Fruit fly (Drosophila melanogaster): Measurements from ENCODE around the gene CG43965.

Gene CG43965

DNA sequence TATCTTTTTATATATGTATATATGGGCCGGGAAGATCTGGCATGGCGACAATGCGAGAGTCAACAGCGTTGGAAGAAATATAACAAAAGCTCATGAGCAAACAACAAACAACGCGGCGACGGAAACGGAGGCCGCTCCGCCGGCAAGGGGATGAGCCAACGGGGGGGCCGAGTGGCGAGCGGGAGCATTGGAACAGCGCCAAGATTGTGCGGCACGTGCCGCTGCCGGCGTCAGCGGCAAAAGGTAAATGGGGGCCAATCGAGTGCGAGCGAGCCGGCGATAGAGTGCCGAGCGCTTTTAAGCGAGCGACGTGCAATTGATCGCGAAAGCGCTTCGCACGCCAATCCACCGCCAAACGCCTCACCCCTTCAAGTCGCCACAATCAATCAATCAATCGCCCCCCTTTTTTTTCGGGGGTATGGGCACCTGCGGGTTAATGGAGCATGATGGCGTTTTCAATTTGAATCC lies 29.1 kb downstream of the CG43965 start (continued):
- peak; percentile 69 for TF ChIP-seq bcd (GFP tag; optimal IDR thresholded peaks at IDR 0.05)
- no peak for TF ChIP-seq TFAM (GFP tag; optimal IDR thresholded peaks at IDR 0.05)
- TF ChIP-seq Side (GFP tag; optimal IDR thresholded peaks at IDR 0.05) = peak; percentile 40
- TF ChIP-seq Dll (GFP tag; IDR thresholded peaks at IDR 0.05; ENCODE audit: partially characterized antibody) = 0 out of 4 replicates have a peak, but pooled peaks have one; percentile 13
- TF ChIP-seq Meics (GFP tag; optimal IDR thresholded peaks at IDR 0.05) = peak; percentile 69

dm6 chr3L:8695959-8696358 lies 29.6 kb downstream of the CG43965 start:
- peak in 1 of 2 experiments; percentile 87 for TF ChIP-seq Pdp1 (GFP tag; optimal IDR thresholded peaks at IDR 0.05)
- no peak for TF ChIP-seq Hr3 (GFP tag; optimal IDR thresholded peaks at IDR 0.05)

DNA sequence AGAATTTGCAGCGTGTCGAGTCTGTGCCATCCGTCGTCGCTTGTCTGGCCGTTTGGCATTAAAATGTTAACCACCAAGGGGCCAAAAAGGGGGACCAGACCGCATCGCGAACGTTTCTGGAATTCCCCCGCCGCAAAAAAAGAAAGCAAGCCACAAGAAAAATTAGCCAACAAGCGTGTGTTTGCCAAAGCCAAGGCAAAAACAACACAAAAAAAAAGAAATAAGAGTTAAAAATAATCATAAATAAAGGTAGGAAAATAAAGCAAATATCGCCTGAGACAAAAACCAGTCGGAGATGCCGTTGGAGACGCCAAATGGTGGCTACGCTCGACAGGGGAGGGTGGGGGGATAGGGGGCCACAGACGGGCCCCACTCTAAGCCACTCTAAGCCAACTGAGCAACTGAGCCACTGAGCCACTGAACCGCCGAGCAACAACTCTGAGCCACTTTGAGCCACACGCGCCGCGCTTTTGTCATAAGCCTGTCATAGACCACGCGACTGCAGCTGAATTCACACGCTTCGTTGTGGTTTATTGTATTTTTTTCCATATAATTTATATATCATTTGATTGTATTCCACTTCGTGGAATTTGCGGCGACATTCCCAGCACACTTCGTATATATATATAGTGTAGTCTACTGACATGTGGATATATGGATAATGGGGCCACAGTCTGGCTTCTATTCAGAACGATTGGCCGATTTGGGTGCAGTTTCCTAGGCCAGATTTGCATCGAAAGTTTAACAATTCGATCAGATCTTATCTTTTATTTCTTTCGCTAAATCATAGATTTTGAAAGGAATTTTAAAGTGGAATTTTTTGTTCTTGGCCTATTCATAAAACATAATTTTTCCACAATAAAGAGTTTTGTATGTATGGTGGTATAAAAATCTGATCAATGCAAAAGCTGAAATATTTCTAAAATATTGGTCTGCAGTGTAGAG lies 31.7 kb downstream of the CG43965 start:
- TF ChIP-seq Hand (GFP tag; optimal IDR thresholded peaks at IDR 0.05) = no peak
- no peak for TF ChIP-seq CG4617 (GFP tag; optimal IDR thresholded peaks at IDR 0.05; ENCODE audit: borderline replicate concordance)
- TF ChIP-seq E2f1 (GFP tag; IDR thresholded peaks at IDR 0.05) = no peak
- TF ChIP-seq Mrtf (GFP tag; IDR thresholded peaks at IDR 0.05) = no peak
- no peak for TF ChIP-seq Ada2b (GFP tag; IDR thresholded peaks at IDR 0.05)
- no peak for TF ChIP-seq CG12071 (GFP tag; optimal IDR thresholded peaks at IDR 0.05)
- no peak for TF ChIP-seq D (optimal IDR thresholded peaks at IDR 0.05)
- TF ChIP-seq D (GFP tag; optimal IDR thresholded peaks at IDR 0.05) = no peak
- TF ChIP-seq NFAT (GFP tag; IDR thresholded peaks at IDR 0.05) = 0 out of 2 replicates have a peak, but pooled peaks have one; percentile 37
- TF ChIP-seq da (GFP tag; optimal IDR thresholded peaks at IDR 0.05) = no peak
- no peak for TF ChIP-seq emc (GFP tag; optimal IDR thresholded peaks at IDR 0.05)
- TF ChIP-seq zen (tag; optimal IDR thresholded peaks at IDR 0.05) = no peak
- no peak for TF ChIP-seq Dll (GFP tag; IDR thresholded peaks at IDR 0.05; ENCODE audit: partially characterized antibody)
- no peak for TF ChIP-seq Pdp1 (GFP tag; optimal IDR thresholded peaks at IDR 0.05)
- TF ChIP-seq danr (GFP tag; IDR thresholded peaks at IDR 0.05) = no peak
- no peak for TF ChIP-seq CG7987 (GFP tag; optimal IDR thresholded peaks at IDR 0.05)
- TF ChIP-seq tio (GFP tag; optimal IDR thresholded peaks at IDR 0.05) = no peak
- no peak for TF ChIP-seq CG3726 (GFP tag; IDR thresholded peaks at IDR 0.05)
- no peak for TF ChIP-seq PHDP (tag; optimal IDR thresholded peaks at IDR 0.05)
- TF ChIP-seq Mad (GFP tag; optimal IDR thresholded peaks at IDR 0.05) = no peak
- no peak for TF ChIP-seq zf30C (GFP tag; optimal IDR thresholded peaks at IDR 0.05)
- TF ChIP-seq B-H2 (GFP tag; optimal IDR thresholded peaks at IDR 0.05) = no peak
- no peak for TF ChIP-seq CG34422 (GFP tag; IDR thresholded peaks at IDR 0.05)
- no peak for TF ChIP-seq Sry-β (GFP tag; optimal IDR thresholded peaks at IDR 0.05)
- no peak for TF ChIP-seq Chrac-16 (GFP tag; optimal IDR thresholded peaks at IDR 0.05)
- TF ChIP-seq onecut (GFP tag; IDR thresholded peaks at IDR 0.05) = no peak
- no peak for TF ChIP-seq Mes4 (GFP tag; optimal IDR thresholded peaks at IDR 0.05)
- no peak for TF ChIP-seq run (tag; optimal IDR thresholded peaks at IDR 0.05)
- TF ChIP-seq jigr1 (GFP tag; IDR thresholded peaks at IDR 0.05) = no peak
- TF ChIP-seq bbx (GFP tag; IDR thresholded peaks at IDR 0.05; ENCODE audit: partially characterized antibody) = no peak
- no peak for TF ChIP-seq ham (GFP tag; IDR thresholded peaks at IDR 0.05)
- peak; percentile 36 for TF ChIP-seq Hmr (GFP tag; optimal IDR thresholded peaks at IDR 0.05)
- TF ChIP-seq Camta (GFP tag; optimal IDR thresholded peaks at IDR 0.05) = no peak
- TF ChIP-seq HLH3B (GFP tag; IDR thresholded peaks at IDR 0.05) = no peak
- no peak for TF ChIP-seq YL-1 (GFP tag; optimal IDR thresholded peaks at IDR 0.05)
- peak; percentile 61 for TF ChIP-seq CG10543 (GFP tag; optimal IDR thresholded peaks at IDR 0.05)
- no peak for TF ChIP-seq CG3847 (GFP tag; IDR thresholded peaks at IDR 0.05)
- TF ChIP-seq CG14441 (GFP tag; IDR thresholded peaks at IDR 0.05) = no peak
- TF ChIP-seq pb (GFP tag; optimal IDR thresholded peaks at IDR 0.05) = no peak
- TF ChIP-seq CG14860 (GFP tag; IDR thresholded peaks at IDR 0.05; ENCODE audit: partially characterized antibody) = no peak
